Fruit fly (Drosophila melanogaster) whole organism, wandering third instar larva: ENCODE data around the gene Ag5r.

Experiments used
- Abd-B ChIP-seq: fragments of >200 bp; optimal IDR thresholded peaks from 2 replicates; lab custom pipeline; 2017; ENCODE audit warnings: missing biosample characterization, missing genetic modification characterization
- CG9705 ChIP-seq: fragments of 200-800 bp; sonication (Bioruptor generic); optimal IDR thresholded peaks from 2 replicates; lab custom pipeline; 2018; ENCODE audit warnings: missing biosample characterization, mild to moderate bottlenecking, missing genetic modification characterization
- CrebA ChIP-seq: fragments of 200-800 bp; sonication (Bioruptor generic); optimal IDR thresholded peaks from 2 replicates; lab custom pipeline; 2016; ENCODE audit warnings: missing biosample characterization, mild to moderate bottlenecking, missing genetic modification characterization, borderline replicate concordance
- Dfd ChIP-seq: fragments of >200 bp; optimal IDR thresholded peaks from 2 replicates; lab custom pipeline; 2017; ENCODE audit warnings: missing biosample characterization, missing genetic modification characterization
- GATAd ChIP-seq: sonication (Bioruptor generic); optimal IDR thresholded peaks from 2 replicates; lab custom pipeline; 2016; ENCODE audit warnings: missing biosample characterization, missing genetic modification characterization
- HLH106 ChIP-seq: fragments of 200-800 bp; optimal IDR thresholded peaks from 3 replicates; lab custom pipeline; 2019; ENCODE audit warnings: missing biosample characterization, mild to moderate bottlenecking, missing genetic modification characterization, moderate library complexity
- Hr83 ChIP-seq: fragments of 200-300 bp; sonication (Bioruptor generic); optimal IDR thresholded peaks from 2 replicates; lab custom pipeline; 2016; ENCODE audit warnings: missing biosample characterization, mild to moderate bottlenecking, missing genetic modification characterization, moderate library complexity; ENCODE audit not compliant: poor library complexity, severe bottlenecking
- Jra ChIP-seq: sonication (Bioruptor generic); optimal IDR thresholded peaks from 2 replicates; lab custom pipeline; 2016; ENCODE audit warnings: missing biosample characterization, missing genetic modification characterization
- Mio ChIP-seq: sonication (Bioruptor generic); optimal IDR thresholded peaks from 2 replicates; lab custom pipeline; 2016; ENCODE audit warnings: missing biosample characterization, missing genetic modification characterization
- Myc ChIP-seq: fragments of >200 bp; optimal IDR thresholded peaks from 2 replicates; lab custom pipeline; 2017
- N ChIP-seq: fragments of >200 bp; optimal IDR thresholded peaks from 2 replicates; lab custom pipeline; 2018; ENCODE audit warnings: missing biosample characterization, missing external identifiers, missing genetic modification characterization
- OdsH ChIP-seq: fragments of 200-800 bp; sonication (Bioruptor generic); optimal IDR thresholded peaks from 2 replicates; lab custom pipeline; 2016; ENCODE audit warnings: missing biosample characterization, mild to moderate bottlenecking, missing genetic modification characterization
- Rel ChIP-seq, 2 experiments: fragments of 200-800 bp; sonication (Bioruptor generic) in 1 of 2; optimal IDR thresholded peaks; 2 replicates in 1 of 2; 3 replicates in 1 of 2; lab custom pipeline; 2016 to 2019; ENCODE audit warnings: mild to moderate bottlenecking in 2 of 2, missing biosample characterization in 2 of 2, missing genetic modification characterization in 2 of 2, moderate library complexity in 1 of 2
- Sp1 ChIP-seq: fragments of 200-800 bp; sonication (Bioruptor generic); optimal IDR thresholded peaks from 3 replicates; lab custom pipeline; 2019; ENCODE audit warnings: missing biosample characterization, mild to moderate bottlenecking, missing genetic modification characterization, moderate library complexity
- Vsx2 ChIP-seq: fragments of 200-300, 225-300 bp; sonication (Bioruptor generic); optimal IDR thresholded peaks from 2 replicates; lab custom pipeline; 2018; ENCODE audit warnings: missing biosample characterization, missing genetic modification characterization; ENCODE audit not compliant: partially characterized antibody
- br ChIP-seq: fragments of 200-800 bp; sonication (Bioruptor generic); optimal IDR thresholded peaks from 2 replicates; lab custom pipeline; 2016; ENCODE audit warnings: missing biosample characterization, missing genetic modification characterization
- brk ChIP-seq: fragments of 200-800 bp; sonication (Bioruptor generic); optimal IDR thresholded peaks from 2 replicates; lab custom pipeline; 2016; ENCODE audit warnings: missing biosample characterization, mild to moderate bottlenecking, missing genetic modification characterization
- dl ChIP-seq, 2 experiments: fragments of 175-275, 200-275 bp in 1 of 2; fragments of 200-275 bp in 1 of 2; sonication (Bioruptor generic); optimal IDR thresholded peaks; lab custom pipeline; 2018; ENCODE audit warnings: mild to moderate bottlenecking in 2 of 2, missing biosample characterization in 2 of 2, missing genetic modification characterization in 2 of 2, moderate library complexity in 2 of 2; ENCODE audit not compliant: partially characterized antibody in 2 of 2, insufficient read depth in 1 of 2
- dmrt93B ChIP-seq: fragments of 200-800 bp; sonication (Bioruptor generic); optimal IDR thresholded peaks from 2 replicates; lab custom pipeline; 2018; ENCODE audit warnings: missing biosample characterization, mild to moderate bottlenecking, missing genetic modification characterization
- dsf ChIP-seq: sonication (Bioruptor generic); optimal IDR thresholded peaks from 2 replicates; lab custom pipeline; 2016; ENCODE audit warnings: missing biosample characterization, missing genetic modification characterization, borderline replicate concordance
- ey ChIP-seq: fragments of 200-800 bp; sonication (Bioruptor generic); optimal IDR thresholded peaks from 2 replicates; lab custom pipeline; 2016; ENCODE audit warnings: missing biosample characterization, missing genetic modification characterization
- foxo ChIP-seq, 2 experiments: fragments of 200-800 bp; sonication (Bioruptor generic); optimal IDR thresholded peaks; 2 replicates in 1 of 2; 3 replicates in 1 of 2; lab custom pipeline; 2016 to 2017; ENCODE audit warnings: missing biosample characterization in 2 of 2, missing genetic modification characterization in 2 of 2
- fru ChIP-seq: fragments of 200-800 bp; sonication (Bioruptor generic); optimal IDR thresholded peaks from 3 replicates; lab custom pipeline; 2016; ENCODE audit warnings: missing biosample characterization, mild to moderate bottlenecking, missing genetic modification characterization
- h ChIP-seq: fragments of 200-800 bp; sonication (Bioruptor generic); optimal IDR thresholded peaks from 3 replicates; lab custom pipeline; 2016; ENCODE audit warnings: missing biosample characterization, mild to moderate bottlenecking, missing genetic modification characterization
- jim ChIP-seq: fragments of 175-275, 200-325 bp; sonication (Bioruptor generic); optimal IDR thresholded peaks from 2 replicates; lab custom pipeline; 2016; ENCODE audit warnings: missing biosample characterization, mild to moderate bottlenecking, missing genetic modification characterization
- lola ChIP-seq: fragments of >200 bp; optimal IDR thresholded peaks from 2 replicates; lab custom pipeline; 2017; ENCODE audit warnings: missing biosample characterization, missing genetic modification characterization
- pan ChIP-seq: fragments of >200 bp; optimal IDR thresholded peaks from 2 replicates; lab custom pipeline; 2017
- rgr ChIP-seq: fragments of 200-800 bp; sonication (Bioruptor generic); optimal IDR thresholded peaks from 3 replicates; lab custom pipeline; 2016; ENCODE audit warnings: missing biosample characterization, mild to moderate bottlenecking, missing genetic modification characterization
- sage ChIP-seq: fragments of 200-800 bp; sonication (Bioruptor generic); optimal IDR thresholded peaks from 2 replicates; lab custom pipeline; 2016; ENCODE audit warnings: missing biosample characterization, mild to moderate bottlenecking, missing genetic modification characterization
- tai ChIP-seq: sonication (Bioruptor generic); optimal IDR thresholded peaks from 2 replicates; lab custom pipeline; 2016; ENCODE audit warnings: missing biosample characterization, missing genetic modification characterization
- usp ChIP-seq: fragments of >200 bp; optimal IDR thresholded peaks from 2 replicates; lab custom pipeline; 2017; ENCODE audit warnings: missing biosample characterization, missing genetic modification characterization
- woc ChIP-seq: sonication (Bioruptor generic); optimal IDR thresholded peaks from 2 replicates; lab custom pipeline; 2016; ENCODE audit warnings: missing biosample characterization, mild to moderate bottlenecking, missing genetic modification characterization

Ag5r gene

DNA sequence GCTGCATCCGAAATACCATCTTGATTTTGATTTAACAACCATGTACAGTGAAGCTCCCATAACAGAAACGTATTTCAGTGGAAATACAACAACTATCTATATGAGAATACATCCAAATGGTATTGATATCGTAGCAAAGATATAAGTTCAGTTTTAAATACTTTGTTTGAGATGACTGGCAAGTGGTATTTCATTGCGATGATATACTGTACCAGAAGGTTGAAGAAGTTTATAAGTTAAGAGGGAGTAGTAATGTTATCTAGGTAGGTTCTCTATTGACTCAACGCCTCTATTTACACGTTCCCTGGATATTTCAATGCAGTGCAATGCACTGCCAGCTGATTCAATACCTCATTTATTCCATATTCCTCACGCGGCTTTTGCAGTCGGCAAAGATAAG is 19.3 kb upstream of the Ag5r start (continued):
- no peak for TF ChIP-seq dl (GFP tag; optimal IDR thresholded peaks at IDR 0.05; lab: Kevin White, UChicago; ENCODE audit: insufficient read depth in 1 of 2, partially characterized antibody in 2 of 2)
- no peak for TF ChIP-seq Rel (GFP tag; optimal IDR thresholded peaks at IDR 0.05; lab: Kevin White, UChicago)
- TF ChIP-seq Rel (tag; optimal IDR thresholded peaks at IDR 0.05; lab: Kevin White, UChicago) = no peak
- no peak for TF ChIP-seq ey (GFP tag; lab: Kevin White, UChicago)
- peak; percentile 31 for TF ChIP-seq GATAd
- TF ChIP-seq Jra = peak; percentile 35
- no peak for TF ChIP-seq lola
- no peak for TF ChIP-seq br (GFP tag; lab: Kevin White, UChicago)
- TF ChIP-seq Abd-B (GFP tag; lab: Kevin White, UChicago) = no peak
- no peak for TF ChIP-seq dmrt93B (GFP tag; lab: Kevin White, UChicago)
- peak; percentile 73 for TF ChIP-seq tai (GFP tag; lab: Kevin White, UChicago)
- no peak for TF ChIP-seq HLH106 (tag; lab: Kevin White, UChicago)

dm6 chrX:14802611-14803110 is 16.3 kb upstream of the Ag5r start:
- TF ChIP-seq lola (no peak), OdsH (GFP tag; lab: Kevin White, UChicago) (peak; percentile 43), pan (lab: Kevin White, UChicago) (no peak), dmrt93B (GFP tag; lab: Kevin White, UChicago) (no peak), jim (GFP tag; lab: Kevin White, UChicago) (no peak), Sp1 (GFP tag; lab: Kevin White, UChicago) (no peak), sage (GFP tag; lab: Kevin White, UChicago) (no peak), usp (GFP tag; lab: Kevin White, UChicago) (no peak), Myc (lab: Kevin White, UChicago) (no peak), br (GFP tag; lab: Kevin White, UChicago) (peak; percentile 5), Jra (peak; percentile 6), h (GFP tag; lab: Kevin White, UChicago) (peak; percentile 68), GATAd (no peak), Vsx2 (GFP tag; lab: Kevin White, UChicago) (no peak), brk (GFP tag; lab: Kevin White, UChicago) (peak; percentile 44), woc (GFP tag; lab: Kevin White, UChicago) (no peak), foxo (GFP tag; optimal IDR thresholded peaks at IDR 0.05; lab: Kevin White, UChicago) (peak in 1 of 2 experiments; percentile 33), rgr (GFP tag; lab: Kevin White, UChicago) (peak; percentile 66), dl (GFP tag; optimal IDR thresholded peaks at IDR 0.05; lab: Kevin White, UChicago; ENCODE audit: insufficient read depth in 1 of 2, partially characterized antibody in 2 of 2) (no peak), HLH106 (tag; lab: Kevin White, UChicago) (no peak), Mio (GFP tag; lab: Kevin White, UChicago) (no peak), fru (GFP tag; lab: Kevin White, UChicago) (peak; percentile 5), CG9705 (no peak)

dm6 chrX:14784002-14784568 is 2.3 kb downstream of the Ag5r start, which contains the start of gene Ag5r2:
Gene Ag5r2, minus strand, starts transcription at chrX:14784052.
- TF ChIP-seq pan (lab: Kevin White, UChicago) = no peak
- no peak for TF ChIP-seq ey (GFP tag; lab: Kevin White, UChicago)
- TF ChIP-seq dsf (GFP tag; lab: Kevin White, UChicago) = no peak
- no peak for TF ChIP-seq fru (GFP tag; lab: Kevin White, UChicago)
- TF ChIP-seq h (GFP tag; lab: Kevin White, UChicago) = no peak
- no peak for TF ChIP-seq woc (GFP tag; lab: Kevin White, UChicago)
- TF ChIP-seq N (GFP tag; lab: Kevin White, UChicago) = no peak

DNA sequence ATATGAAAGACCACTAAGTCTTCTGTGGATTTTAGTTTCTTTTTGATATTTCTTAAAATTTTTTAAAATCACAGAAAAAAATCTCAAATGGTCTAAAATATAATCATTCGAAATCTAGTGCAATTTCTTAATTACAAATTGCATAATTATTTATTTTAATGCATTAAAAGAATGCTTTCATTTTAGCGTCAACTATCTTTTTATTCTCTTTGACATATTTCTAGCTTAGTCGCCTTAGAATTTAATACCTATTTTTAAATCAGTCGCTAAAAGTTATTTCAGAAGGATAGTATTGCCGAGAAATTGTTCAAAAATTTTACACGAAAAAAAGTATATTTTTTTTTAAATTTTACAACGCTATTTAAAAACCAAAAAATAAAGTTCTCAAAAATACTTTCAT is 9.9 kb downstream of the Ag5r start, which contains the start of gene CG5347:
TSS of gene CG5347 (plus strand) at position 301 of the 400 bp plus-strand sequence.
- TF ChIP-seq Dfd (GFP tag; lab: Kevin White, UChicago) (no peak), HLH106 (tag; lab: Kevin White, UChicago) (no peak), dl (GFP tag; optimal IDR thresholded peaks at IDR 0.05; lab: Kevin White, UChicago; ENCODE audit: insufficient read depth in 1 of 2, partially characterized antibody in 2 of 2) (no peak), pan (lab: Kevin White, UChicago) (no peak), foxo (GFP tag; optimal IDR thresholded peaks at IDR 0.05; lab: Kevin White, UChicago) (no peak), dsf (GFP tag; lab: Kevin White, UChicago) (no peak), Jra (no peak), rgr (GFP tag; lab: Kevin White, UChicago) (no peak), sage (GFP tag; lab: Kevin White, UChicago) (no peak), CrebA (no peak), fru (GFP tag; lab: Kevin White, UChicago) (no peak), CG9705 (no peak), jim (GFP tag; lab: Kevin White, UChicago) (no peak), OdsH (GFP tag; lab: Kevin White, UChicago) (no peak), Hr83 (GFP tag; lab: Kevin White, UChicago) (no peak)
